Fruit fly (Drosophila melanogaster) whole organism, prepupa: Measurements from ENCODE around the gene snu.

Experiments used
- CG16779 ChIP-seq: fragments of 200-800 bp; sonication (Bioruptor generic); optimal IDR thresholded peaks from 3 replicates; lab custom pipeline; 2017; ENCODE audit warnings: missing biosample characterization, mild to moderate bottlenecking, missing genetic modification characterization
- CG34406 ChIP-seq: fragments of 200-800 bp; sonication (Bioruptor generic); optimal IDR thresholded peaks from 3 replicates; lab custom pipeline; 2016; ENCODE audit warnings: missing biosample characterization, missing genetic modification characterization
- CG6854 ChIP-seq: fragments of 200-800 bp; sonication (Bioruptor generic); optimal IDR thresholded peaks from 2 replicates; lab custom pipeline; 2017; ENCODE audit warnings: missing biosample characterization, mild to moderate bottlenecking, missing genetic modification characterization
- Eip93F ChIP-seq: fragments of 200-800 bp; sonication (Bioruptor generic); optimal IDR thresholded peaks from 2 replicates; lab custom pipeline; 2016; ENCODE audit warnings: missing biosample characterization, mild to moderate bottlenecking, missing genetic modification characterization
- Hr38 ChIP-seq: sonication (Bioruptor generic); optimal IDR thresholded peaks from 2 replicates; lab custom pipeline; 2016; ENCODE audit warnings: missing biosample characterization, missing genetic modification characterization
- OdsH ChIP-seq: fragments of 200-800 bp; sonication (Bioruptor generic); optimal IDR thresholded peaks from 3 replicates; lab custom pipeline; 2016; ENCODE audit warnings: missing biosample characterization, missing genetic modification characterization
- fd59A ChIP-seq: fragments of 200-800 bp; sonication (Bioruptor generic); optimal IDR thresholded peaks from 2 replicates; lab custom pipeline; 2017; ENCODE audit warnings: missing biosample characterization, mild to moderate bottlenecking, missing genetic modification characterization, missing genetic modification reagents

dm6 chr3R:28668854-28669253 is 6.0 kb upstream of the snu start, which contains the start of gene CG33346:
- TF ChIP-seq Hr38 (GFP tag; lab: Kevin White, UChicago): no peak
- TF ChIP-seq CG16779 (tag; lab: Kevin White, UChicago): no peak
- no peak for TF ChIP-seq CG6854 (GFP tag; lab: Kevin White, UChicago)
- no peak for TF ChIP-seq OdsH (GFP tag; lab: Kevin White, UChicago)
- TF ChIP-seq CG34406 (GFP tag; lab: Kevin White, UChicago): no peak
- no peak for TF ChIP-seq fd59A
- TF ChIP-seq Eip93F (GFP tag; lab: Kevin White, UChicago): no peak
